Fruit fly (Drosophila melanogaster) whole organism, pupa: Measurements from ENCODE around the gene CG6071.

Experiments
- D1 ChIP-seq: fragments of 200-800 bp; sonication (Bioruptor generic); optimal IDR thresholded peaks from 2 replicates; lab custom pipeline; 2018; ENCODE audit warnings: missing biosample characterization, mild to moderate bottlenecking, missing genetic modification characterization, moderate library complexity
- rn ChIP-seq: fragments of 200-800 bp; sonication (Bioruptor generic); IDR thresholded peaks from 2 replicates; pipeline ENCODE4 v1.3.6; 2022; ENCODE audit warnings: missing biosample characterization, missing genetic modification characterization

DNA sequence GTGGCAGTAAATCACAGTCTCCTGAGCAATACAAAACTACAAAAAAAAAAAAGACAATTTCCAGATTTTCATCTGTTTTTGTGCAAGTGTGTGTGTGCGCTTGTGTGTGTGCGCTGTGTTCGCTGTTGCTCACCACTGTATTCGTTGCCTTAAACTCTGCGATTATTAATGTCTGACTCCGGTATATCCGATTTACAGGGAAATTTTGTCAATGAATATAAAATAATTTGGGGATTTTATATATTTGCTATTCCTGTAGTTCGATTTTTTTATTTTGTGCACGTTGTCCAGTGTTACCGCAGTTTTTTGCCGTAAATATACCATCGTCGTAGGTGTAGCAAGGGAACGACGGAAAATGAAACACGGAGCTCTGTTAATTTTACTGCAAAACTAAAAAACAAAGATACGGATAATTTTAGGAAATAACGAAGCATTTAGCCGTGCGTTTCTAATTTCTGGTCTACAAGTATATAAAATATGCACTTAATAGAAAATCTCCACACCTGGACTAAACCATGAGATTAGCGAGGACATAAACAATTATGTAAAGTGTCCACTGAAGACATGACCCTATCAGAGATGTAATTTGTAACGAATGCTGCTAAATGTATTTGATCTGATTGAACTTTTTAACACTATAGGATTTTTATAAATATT lies 36.6 kb downstream of the CG6071 start, which contains the start of gene Duba:
- TF ChIP-seq rn (GFP tag; lab: Robert Waterston, UW): no peak
- TF ChIP-seq D1: peak; percentile 18
